Worm (Caenorhabditis elegans) whole organism, young adult: ENCODE measurements around the gene C26B2.7.

Experiments
- T07F8.4 ChIP-seq: sonication (generic microtip); optimal IDR thresholded peaks from 2 replicates; lab custom pipeline; 2016; ENCODE audit warnings: mild to moderate bottlenecking, missing genetic modification characterization, moderate library complexity, missing compliant biosample characterization
- ama-1 ChIP-seq, 3 experiments: fragments of 150-350 bp in 1 of 3; sonication (generic microtip) in 2 of 3; optimal IDR thresholded peaks; 2 replicates each; lab custom pipeline; 2014 to 2018; ENCODE audit warnings: missing biosample characterization in 2 of 3, missing genetic modification characterization in 2 of 3, missing genetic modification reagents in 2 of 3
- cebp-1 ChIP-seq, 2 experiments: fragments of 200-800 bp in 1 of 2; sonication (Bioruptor generic) in 1 of 2; sonication (generic microtip) in 1 of 2; IDR thresholded peaks in 1 of 2; optimal IDR thresholded peaks in 1 of 2; 2 replicates each; pipeline versions ENCODE4 v1.3.6 to Lab custom; 2017 to 2022; ENCODE audit warnings: missing compliant biosample characterization in 2 of 2, missing genetic modification characterization in 2 of 2, mild to moderate bottlenecking in 1 of 2, missing genetic modification reagents in 1 of 2, moderate library complexity in 1 of 2
- ceh-40 ChIP-seq: fragments of 200-800 bp; sonication (Bioruptor generic); IDR thresholded peaks from 2 replicates; pipeline ENCODE4 v1.3.6; 2022; ENCODE audit warnings: missing genetic modification characterization, missing compliant biosample characterization
- dpl-1 ChIP-seq: fragments of 150-350 bp; optimal IDR thresholded peaks from 2 replicates; lab custom pipeline; 2014; ENCODE audit warnings: missing biosample characterization, missing genetic modification reagents, missing genetic modification characterization
- gei-17 ChIP-seq: fragments of 200-800 bp; sonication (Bioruptor generic); optimal IDR thresholded peaks from 2 replicates; lab custom pipeline; 2018; ENCODE audit warnings: mild to moderate bottlenecking, missing genetic modification characterization, missing compliant biosample characterization
- madf-6 ChIP-seq: fragments of 200-800 bp; sonication (Bioruptor generic); IDR thresholded peaks from 2 replicates; pipeline ENCODE4 v1.3.6; 2022; ENCODE audit warnings: missing genetic modification reagents, missing genetic modification characterization, missing compliant biosample characterization
- snpc-3.4 ChIP-seq: sonication (generic microtip); optimal IDR thresholded peaks from 2 replicates; lab custom pipeline; 2017; ENCODE audit warnings: missing genetic modification characterization, mild to moderate bottlenecking, missing compliant biosample characterization, antibody characterized with exemption, moderate library complexity, missing genotype, missing genetic modification reagents
- snpc-4 ChIP-seq, 5 experiments: fragments of 150-350 bp in 1 of 5; sonication (generic microtip) in 4 of 5; optimal IDR thresholded peaks; 2 replicates each; lab custom pipeline; 2014 to 2018; ENCODE audit warnings: missing genetic modification characterization in 5 of 5, missing biosample characterization in 3 of 5, antibody characterized with exemption in 2 of 5, mild to moderate bottlenecking in 2 of 5, missing compliant biosample characterization in 2 of 5, missing genotype in 2 of 5, moderate library complexity in 2 of 5, missing genetic modification reagents in 1 of 5
- somi-1 ChIP-seq: fragments of 200-800 bp; sonication (Bioruptor generic); optimal IDR thresholded peaks from 2 replicates; lab custom pipeline; 2018; ENCODE audit warnings: mild to moderate bottlenecking, missing genetic modification characterization, missing compliant biosample characterization
- unc-62 ChIP-seq: fragments of 150-350 bp; optimal IDR thresholded peaks from 2 replicates; lab custom pipeline; 2014; ENCODE audit warnings: missing biosample characterization, missing genetic modification reagents, missing genetic modification characterization

DNA sequence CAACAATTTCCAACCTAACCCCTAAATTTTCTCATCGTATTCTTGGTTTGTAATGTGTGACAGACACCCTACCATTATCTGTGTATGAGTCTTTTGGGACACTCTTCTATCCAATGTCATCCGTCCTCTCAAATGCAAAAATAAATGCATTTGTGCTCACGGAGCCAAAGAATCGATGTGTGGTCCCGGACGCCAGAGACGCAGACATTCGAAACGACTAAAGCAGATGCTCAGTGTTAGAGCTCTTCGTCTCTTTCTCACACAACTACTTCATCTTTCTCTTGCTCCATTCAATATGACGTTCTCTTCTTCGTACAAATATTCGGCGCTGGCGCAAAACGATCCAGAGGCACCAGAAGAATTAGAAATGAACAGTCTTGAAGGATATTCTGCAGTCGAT lies 36.5 kb upstream of the C26B2.7 start, which contains the start of gene unc-24:
- no peak for TF ChIP-seq snpc-4 (GFP tag; optimal IDR thresholded peaks at IDR 0.05; lab: Kevin White, UChicago)
- TF ChIP-seq snpc-4 (tag; optimal IDR thresholded peaks at IDR 0.05; lab: Kevin White, UChicago), result no peak
- TF ChIP-seq unc-62 (GFP tag; lab: Kevin White, UChicago), result no peak
- no peak for TF ChIP-seq dpl-1
- TF ChIP-seq madf-6 (GFP tag; lab: Robert Waterston, UW), result no peak
- no peak for TF ChIP-seq ama-1 (optimal IDR thresholded peaks at IDR 0.05; lab: Kevin White, UChicago)
- no peak for TF ChIP-seq ama-1 (GFP tag; optimal IDR thresholded peaks at IDR 0.05; lab: Kevin White, UChicago)
- no peak for TF ChIP-seq T07F8.4
- no peak for TF ChIP-seq ceh-40
- TF ChIP-seq gei-17 (GFP tag; lab: Kevin White, UChicago), result no peak
- no peak for TF ChIP-seq snpc-3.4 (tag; lab: Kevin White, UChicago)
- no peak for TF ChIP-seq cebp-1 (GFP tag; IDR thresholded peaks at IDR 0.05; lab: Robert Waterston, UW)
- no peak for TF ChIP-seq cebp-1 (tag; optimal IDR thresholded peaks at IDR 0.05; lab: Kevin White, UChicago)
- no peak for TF ChIP-seq somi-1 (GFP tag; lab: Kevin White, UChicago)
